Worm (Caenorhabditis elegans) whole organism, early embryonic: Measurements from ENCODE around the gene F20G2.6.

Experiments used
- ama-1 ChIP-seq: fragments of 150-350 bp; optimal IDR thresholded peaks from 2 replicates; lab custom pipeline; 2014
- hmbx-1 ChIP-seq: sonication (generic microtip); optimal IDR thresholded peaks from 2 replicates; lab custom pipeline; 2016; ENCODE audit warnings: mild to moderate bottlenecking, missing genetic modification characterization, missing compliant biosample characterization
- hmg-4 ChIP-seq: fragments of 200-800 bp; sonication (Bioruptor generic); optimal IDR thresholded peaks from 2 replicates; lab custom pipeline; 2018; ENCODE audit warnings: mild to moderate bottlenecking, missing genetic modification characterization, missing compliant biosample characterization

ce11 chrV:13780902-13781301 lies 18.0 kb downstream of the F20G2.6 start:
- TF ChIP-seq ama-1 (lab: Kevin White, UChicago) (no peak), hmbx-1 (tag; lab: Kevin White, UChicago) (no peak), hmg-4 (GFP tag; lab: Kevin White, UChicago) (no peak)
